Fruit fly (Drosophila melanogaster): ENCODE measurements around the gene lsn.

Gene lsn

dm6 chr3R:21856098-21856872 is 8.7 kb upstream of the lsn start, which contains the start of gene glec (continued):
- TF ChIP-seq Pdp1 (GFP tag; optimal IDR thresholded peaks at IDR 0.05) = peak in 1 of 2 experiments; percentile 54
- TF ChIP-seq ara (GFP tag; IDR thresholded peaks at IDR 0.05) = peak; percentile 45; the same call in 1 of the 2 replicates
- no peak for TF ChIP-seq h (optimal IDR thresholded peaks at IDR 0.05)
- no peak for TF ChIP-seq CG4617 (GFP tag; optimal IDR thresholded peaks at IDR 0.05; ENCODE audit: borderline replicate concordance)
- peak; percentile 28; the same call in 1 of the 2 replicates for TF ChIP-seq CG31441 (GFP tag; IDR thresholded peaks at IDR 0.05)
- no peak for TF ChIP-seq Dip3 (GFP tag; optimal IDR thresholded peaks at IDR 0.05)
- TF ChIP-seq CG6689 (GFP tag; IDR thresholded peaks at IDR 0.05) = peak; percentile 99
- TF ChIP-seq maf-S (GFP tag; optimal IDR thresholded peaks at IDR 0.05) = peak; percentile 51
- TF ChIP-seq unc-4 (GFP tag; IDR thresholded peaks at IDR 0.05; ENCODE audit: partially characterized antibody) = peak; percentile 46
- TF ChIP-seq slou (GFP tag; optimal IDR thresholded peaks at IDR 0.05) = no peak
- 0 out of 3 replicates have a peak, but pooled peaks have one; percentile 50 for TF ChIP-seq ken (GFP tag; IDR thresholded peaks at IDR 0.05)
- TF ChIP-seq crol (GFP tag; IDR thresholded peaks at IDR 0.05) = peak; percentile 18; the same call in 1 of the 2 replicates
- peak; percentile 64 for TF ChIP-seq Side (GFP tag; optimal IDR thresholded peaks at IDR 0.05)
- no peak for TF ChIP-seq z (GFP tag; IDR thresholded peaks at IDR 0.05)
- no peak for TF ChIP-seq CG8290 (GFP tag; optimal IDR thresholded peaks at IDR 0.05)
- TF ChIP-seq CG8290 (tag; optimal IDR thresholded peaks at IDR 0.05) = peak in 1 of 2 experiments; percentile 89
- TF ChIP-seq sr (GFP tag; IDR thresholded peaks at IDR 0.05) = peak; percentile 56; the same call in 2 of the 3 replicates
- TF ChIP-seq Chrac-16 (GFP tag; optimal IDR thresholded peaks at IDR 0.05) = peak; percentile 46
- no peak for TF ChIP-seq Atf-2 (GFP tag; optimal IDR thresholded peaks at IDR 0.05)
- peak; percentile 42; the same call in 1 of the 3 replicates for TF ChIP-seq zen2 (GFP tag; IDR thresholded peaks at IDR 0.05; ENCODE audit: partially characterized antibody)
- peak; percentile 34 for TF ChIP-seq sqz (GFP tag; optimal IDR thresholded peaks at IDR 0.05)
- TF ChIP-seq CG12391 (tag; optimal IDR thresholded peaks at IDR 0.05) = peak; percentile 60
- peak in 1 of 3 experiments; percentile 79 for TF ChIP-seq Stat92E (GFP tag; optimal IDR thresholded peaks at IDR 0.05)
- TF ChIP-seq fd64A (GFP tag; optimal IDR thresholded peaks at IDR 0.05) = peak; percentile 51
- TF ChIP-seq CkIIα-i1 (GFP tag; IDR thresholded peaks at IDR 0.05) = no peak
- TF ChIP-seq CG2875 (GFP tag; optimal IDR thresholded peaks at IDR 0.05) = peak; percentile 48
- peak; percentile 50; the same call in 2 of the 3 replicates for TF ChIP-seq CG16813 (GFP tag; IDR thresholded peaks at IDR 0.05; ENCODE audit: partially characterized antibody)
- peak; percentile 2 for TF ChIP-seq Sox100B (GFP tag; optimal IDR thresholded peaks at IDR 0.05)
- TF ChIP-seq Trl (optimal IDR thresholded peaks at IDR 0.05) = peak; percentile 90 to 93
- TF ChIP-seq Trl (GFP tag; optimal IDR thresholded peaks at IDR 0.05) = peak; percentile 67
- no peak for TF ChIP-seq CG17612 (GFP tag; IDR thresholded peaks at IDR 0.05)
- peak; percentile 73 for TF ChIP-seq Bgb (GFP tag; IDR thresholded peaks at IDR 0.05; ENCODE audit: partially characterized antibody)
- no peak for TF ChIP-seq ase (GFP tag; IDR thresholded peaks at IDR 0.05)
- TF ChIP-seq CG10462 (GFP tag; optimal IDR thresholded peaks at IDR 0.05) = no peak
- peak; percentile 66 for TF ChIP-seq gem (tag; optimal IDR thresholded peaks at IDR 0.05)
- TF ChIP-seq Atf3 (GFP tag; optimal IDR thresholded peaks at IDR 0.05) = peak; percentile 36
- peak; percentile 46 for TF ChIP-seq nom (GFP tag; optimal IDR thresholded peaks at IDR 0.05)
- peak; percentile 76 for TF ChIP-seq ftz-f1 (GFP tag; optimal IDR thresholded peaks at IDR 0.05)
- peak; percentile 46 for TF ChIP-seq CrebB (tag; optimal IDR thresholded peaks at IDR 0.05)
- TF ChIP-seq CG8089 (GFP tag; optimal IDR thresholded peaks at IDR 0.05) = peak; percentile 11
- TF ChIP-seq CG12155 (GFP tag; optimal IDR thresholded peaks at IDR 0.05) = no peak
- peak; percentile 86; the same call in 2 of the 3 replicates for TF ChIP-seq CG2199 (GFP tag; IDR thresholded peaks at IDR 0.05)
- TF ChIP-seq Tbp (GFP tag; optimal IDR thresholded peaks at IDR 0.05) = peak; percentile 88
- peak; percentile 19 for TF ChIP-seq Max (GFP tag; optimal IDR thresholded peaks at IDR 0.05)
- TF ChIP-seq Rfx (GFP tag; IDR thresholded peaks at IDR 0.05) = peak; percentile 34; the same call in 1 of the 2 replicates
- TF ChIP-seq esg (GFP tag; conservative IDR thresholded peaks at IDR 0.05) = 0 out of 2 replicates have a peak, but pooled peaks have one; percentile 6
- peak; percentile 91 for TF ChIP-seq chinmo (GFP tag; IDR thresholded peaks at IDR 0.05; ENCODE audit: partially characterized antibody)
- TF ChIP-seq CG9727 (GFP tag; optimal IDR thresholded peaks at IDR 0.05) = peak; percentile 1
- TF ChIP-seq CG12299 (tag; optimal IDR thresholded peaks at IDR 0.05) = peak; percentile 1
